Worm (Caenorhabditis elegans) whole organism, midembryonic: ENCODE results near the gene gfat-1.

ENCODE experiments used
- T22C8.4 ChIP-seq: fragments of 200-800 bp; sonication (Bioruptor generic); IDR thresholded peaks from 2 replicates; pipeline ENCODE4 v1.3.6; 2022; ENCODE audit warnings: missing genetic modification characterization, missing compliant biosample characterization
- cog-1 ChIP-seq: sonication (generic microtip); optimal IDR thresholded peaks from 2 replicates; lab custom pipeline; 2016; ENCODE audit warnings: missing genetic modification characterization, missing compliant biosample characterization
- flt-1 ChIP-seq: fragments of 200-800 bp; sonication (Bioruptor generic); IDR thresholded peaks from 2 replicates; pipeline ENCODE4 v1.3.6; 2022; ENCODE audit warnings: missing genetic modification characterization, missing compliant biosample characterization
- klf-2 ChIP-seq: fragments of 200-800 bp; sonication (Bioruptor generic); conservative IDR thresholded peaks from 2 replicates; pipeline ENCODE4 v1.3.6; 2022; ENCODE audit warnings: missing genetic modification reagents, missing genetic modification characterization, missing compliant biosample characterization
- med-1 ChIP-seq: sonication (generic microtip); optimal IDR thresholded peaks from 2 replicates; lab custom pipeline; 2017; ENCODE audit warnings: missing genetic modification characterization, mild to moderate bottlenecking, missing compliant biosample characterization, antibody characterized with exemption, missing genetic modification reagents; ENCODE audit not compliant: insufficient read depth
- ref-1 ChIP-seq: fragments of 200-800 bp; sonication (Bioruptor generic); conservative IDR thresholded peaks from 2 replicates; pipeline ENCODE4 v1.3.6; 2022; ENCODE audit warnings: missing genetic modification reagents, missing genetic modification characterization, missing compliant biosample characterization
- tab-1 ChIP-seq: fragments of 200-800 bp; sonication (Bioruptor generic); IDR thresholded peaks from 2 replicates; pipeline ENCODE4 v1.3.6; 2022; ENCODE audit warnings: missing genetic modification characterization, missing compliant biosample characterization
- ztf-23 ChIP-seq: fragments of 200-800 bp; sonication (Bioruptor generic); IDR thresholded peaks from 2 replicates; pipeline ENCODE4 v1.3.6; 2022; ENCODE audit warnings: missing genetic modification reagents, missing genetic modification characterization, missing compliant biosample characterization
- ztf-29 ChIP-seq: fragments of 200-800 bp; sonication (Bioruptor generic); IDR thresholded peaks from 2 replicates; pipeline ENCODE4 v1.3.6; 2022; ENCODE audit warnings: missing genetic modification reagents, missing genetic modification characterization, missing compliant biosample characterization

Gene gfat-1

ce11 chrII:11545299-11545951 lies 49.8 kb downstream of the gfat-1 start, which contains the start of gene dnj-13:
Gene dnj-13, plus strand, starts transcription at chrII:11545701.
- TF ChIP-seq med-1 (GFP tag; lab: Kevin White, UChicago), result no peak
- no peak for TF ChIP-seq ztf-29 (GFP tag; lab: Robert Waterston, UW)
- no peak for TF ChIP-seq klf-2 (GFP tag; lab: Robert Waterston, UW)
- TF ChIP-seq cog-1 (tag; lab: Kevin White, UChicago), result peak; percentile 88
- TF ChIP-seq ref-1 (GFP tag; lab: Robert Waterston, UW), result no peak
- TF ChIP-seq flt-1 (GFP tag; lab: Robert Waterston, UW), result peak; percentile 87
- TF ChIP-seq T22C8.4 (GFP tag; lab: Robert Waterston, UW), result peak; percentile 49; the same call in 1 of the 2 replicates
- peak; percentile 76 for TF ChIP-seq ztf-23
- peak; percentile 49; the same call in 1 of the 2 replicates for TF ChIP-seq tab-1 (GFP tag; lab: Robert Waterston, UW)

DNA sequence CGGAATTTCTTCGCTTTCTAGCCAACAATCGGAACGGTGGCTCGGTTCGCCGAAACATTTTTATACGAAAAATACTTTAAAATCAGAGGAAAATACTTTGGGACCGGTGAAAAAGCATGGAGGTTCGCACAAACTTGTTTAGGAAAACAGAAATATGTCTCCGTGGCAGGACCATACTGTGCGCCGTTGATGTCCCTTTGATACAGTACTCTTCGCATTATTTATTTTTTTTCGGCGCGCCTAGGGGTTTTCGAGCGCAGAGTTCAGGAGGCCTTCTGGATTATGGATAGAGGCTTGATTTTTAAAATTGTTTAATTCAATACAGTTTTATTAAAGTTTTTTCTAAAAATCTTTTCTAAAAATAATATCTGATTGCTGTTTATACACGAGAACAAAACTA lies 50.5 kb downstream of the gfat-1 start, which contains the start of gene F54D5.9:
Gene F54D5.9 (minus strand): TSS at position 115 of the 400 bp plus-strand sequence.
- TF ChIP-seq ztf-29 (GFP tag; lab: Robert Waterston, UW), result no peak
- TF ChIP-seq ref-1 (GFP tag; lab: Robert Waterston, UW), result no peak

ce11 chrII:11542958-11543357 lies 52.3 kb downstream of the gfat-1 start:
- TF ChIP-seq ztf-29 (GFP tag; lab: Robert Waterston, UW), result no peak
- TF ChIP-seq flt-1 (GFP tag; lab: Robert Waterston, UW), result no peak
- TF ChIP-seq klf-2 (GFP tag; lab: Robert Waterston, UW), result no peak
- no peak for TF ChIP-seq ztf-23
- TF ChIP-seq cog-1 (tag; lab: Kevin White, UChicago), result no peak
- no peak for TF ChIP-seq tab-1 (GFP tag; lab: Robert Waterston, UW)
- TF ChIP-seq med-1 (GFP tag; lab: Kevin White, UChicago), result no peak
- TF ChIP-seq ref-1 (GFP tag; lab: Robert Waterston, UW), result no peak
- TF ChIP-seq T22C8.4 (GFP tag; lab: Robert Waterston, UW), result no peak
